Worm (Caenorhabditis elegans) whole organism, early embryonic: ENCODE results near the gene R09E10.6.

Source experiments
- B0310.2 ChIP-seq: sonication (generic microtip); optimal IDR thresholded peaks from 2 replicates; lab custom pipeline; 2016; ENCODE audit warnings: mild to moderate bottlenecking, missing genetic modification characterization, missing compliant biosample characterization
- F13C5.2 ChIP-seq: sonication (generic microtip); optimal IDR thresholded peaks from 2 replicates; lab custom pipeline; 2017; ENCODE audit warnings: mild to moderate bottlenecking, missing genetic modification characterization, inconsistent platforms, missing compliant biosample characterization
- aly-1 ChIP-seq: sonication (generic microtip); optimal IDR thresholded peaks from 2 replicates; lab custom pipeline; 2016; ENCODE audit warnings: missing genetic modification characterization, missing compliant biosample characterization
- ama-1 ChIP-seq: fragments of 150-350 bp; optimal IDR thresholded peaks from 2 replicates; lab custom pipeline; 2014
- ceh-13 ChIP-seq: fragments of 200-800 bp; sonication (Bioruptor generic); optimal IDR thresholded peaks from 2 replicates; lab custom pipeline; 2018; ENCODE audit warnings: mild to moderate bottlenecking, missing genetic modification characterization, missing compliant biosample characterization
- ceh-36 ChIP-seq: sonication (generic microtip); optimal IDR thresholded peaks from 2 replicates; lab custom pipeline; 2016; ENCODE audit warnings: missing genetic modification characterization, inconsistent platforms, missing compliant biosample characterization
- ets-7 ChIP-seq: sonication (generic microtip); optimal IDR thresholded peaks from 2 replicates; lab custom pipeline; 2016; ENCODE audit warnings: missing genotype, missing genetic modification characterization, missing compliant biosample characterization
- flt-1 ChIP-seq: fragments of 200-800 bp; sonication (Bioruptor generic); IDR thresholded peaks from 2 replicates; pipeline ENCODE4 v1.3.6; 2022; ENCODE audit warnings: missing genetic modification characterization, missing compliant biosample characterization
- hmbx-1 ChIP-seq: sonication (generic microtip); optimal IDR thresholded peaks from 2 replicates; lab custom pipeline; 2016; ENCODE audit warnings: mild to moderate bottlenecking, missing genetic modification characterization, missing compliant biosample characterization
- hmg-4 ChIP-seq: fragments of 200-800 bp; sonication (Bioruptor generic); optimal IDR thresholded peaks from 2 replicates; lab custom pipeline; 2018; ENCODE audit warnings: mild to moderate bottlenecking, missing genetic modification characterization, missing compliant biosample characterization
- hnd-1 ChIP-seq: sonication (generic microtip); optimal IDR thresholded peaks from 2 replicates; lab custom pipeline; 2016; ENCODE audit warnings: missing genetic modification characterization, missing compliant biosample characterization
- pes-1 ChIP-seq: fragments of 200-800 bp; sonication (Bioruptor generic); IDR thresholded peaks from 2 replicates; pipeline ENCODE4 v1.3.6; 2022; ENCODE audit warnings: missing genetic modification reagents, missing genetic modification characterization, missing compliant biosample characterization
- scrt-1 ChIP-seq: fragments of 200-800 bp; sonication (Bioruptor generic); IDR thresholded peaks from 2 replicates; pipeline ENCODE4 v1.3.6; 2022; ENCODE audit warnings: missing genetic modification characterization, missing compliant biosample characterization
- sea-1 ChIP-seq: fragments of 200-800 bp; sonication (Bioruptor generic); conservative IDR thresholded peaks from 2 replicates; pipeline ENCODE4 v1.3.6; 2022; ENCODE audit warnings: missing genetic modification characterization, missing compliant biosample characterization
- tbx-11 ChIP-seq: fragments of 200-800 bp; sonication (Bioruptor generic); IDR thresholded peaks from 2 replicates; pipeline ENCODE4 v1.3.6; 2022; ENCODE audit warnings: missing genetic modification characterization, missing compliant biosample characterization
- tbx-37 ChIP-seq: fragments of 200-800 bp; sonication (Bioruptor generic); conservative IDR thresholded peaks from 2 replicates; pipeline ENCODE4 v1.3.6; 2022; ENCODE audit warnings: missing genetic modification reagents, missing genetic modification characterization, missing compliant biosample characterization
- tra-4 ChIP-seq: sonication (generic microtip); optimal IDR thresholded peaks from 2 replicates; lab custom pipeline; 2017; ENCODE audit warnings: missing genetic modification characterization, missing compliant biosample characterization

Gene R09E10.6

DNA sequence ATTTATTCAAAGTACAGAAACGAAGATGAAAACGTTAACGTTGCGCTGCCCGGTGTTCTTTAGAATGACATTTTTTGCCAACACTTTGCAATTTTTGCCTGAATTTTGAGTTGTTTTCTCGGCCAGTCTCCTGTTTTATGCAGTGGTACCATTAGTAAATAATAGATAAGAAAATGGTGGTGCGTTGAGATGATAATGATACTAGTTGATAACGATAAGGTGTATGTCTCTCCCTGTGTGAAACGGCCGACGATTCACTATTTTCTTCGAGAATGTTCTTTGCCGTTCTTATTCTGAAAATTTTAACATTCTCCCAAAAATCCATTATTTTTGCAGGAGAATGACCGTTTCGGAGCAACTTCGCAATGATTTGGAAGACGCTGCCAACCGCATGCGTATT lies 50.7 kb downstream of the R09E10.6 start, which contains the start of gene tkt-1:
Gene tkt-1, plus strand, starts transcription at position 337 of the 400 bp plus-strand sequence.
- TF ChIP-seq hmg-4: no peak
- no peak for TF ChIP-seq F13C5.2 (tag; lab: Kevin White, UChicago)
- TF ChIP-seq scrt-1 (GFP tag; lab: Robert Waterston, UW): no peak
- no peak for TF ChIP-seq sea-1 (GFP tag; lab: Robert Waterston, UW)
- TF ChIP-seq ama-1 (lab: Kevin White, UChicago): no peak
- TF ChIP-seq B0310.2: no peak
- no peak for TF ChIP-seq tbx-11 (GFP tag; lab: Robert Waterston, UW)
- no peak for TF ChIP-seq flt-1
- no peak for TF ChIP-seq ceh-13 (GFP tag; lab: Kevin White, UChicago)
- no peak for TF ChIP-seq pes-1 (GFP tag; lab: Robert Waterston, UW)
- TF ChIP-seq tra-4 (tag; lab: Kevin White, UChicago): no peak
- TF ChIP-seq ets-7: no peak
- TF ChIP-seq hnd-1 (tag; lab: Kevin White, UChicago): no peak
- no peak for TF ChIP-seq ceh-36 (tag; lab: Kevin White, UChicago)
- no peak for TF ChIP-seq aly-1 (tag; lab: Kevin White, UChicago)
- no peak for TF ChIP-seq hmbx-1 (tag; lab: Kevin White, UChicago)
- TF ChIP-seq tbx-37 (GFP tag; lab: Robert Waterston, UW): no peak
